Fruit fly (Drosophila melanogaster) whole organism, embryonic: ENCODE results near the gene CG32447.

ENCODE experiments used
- Aef1 ChIP-seq: fragments of 200-800 bp; sonication (Bioruptor generic); IDR thresholded peaks from 3 replicates; pipeline ENCODE4 v1.3.6; 2022; ENCODE audit warnings: missing biosample characterization, missing genetic modification characterization
- CG10543 ChIP-seq: fragments of 200-800 bp; sonication (Bioruptor generic); optimal IDR thresholded peaks from 3 replicates; lab custom pipeline; 2017; ENCODE audit warnings: missing biosample characterization, mild to moderate bottlenecking, missing genetic modification characterization, moderate library complexity
- CG11456 ChIP-seq: fragments of 200-800 bp; sonication (Bioruptor generic); IDR thresholded peaks from 3 replicates; pipeline ENCODE4 v1.3.6; 2022; ENCODE audit warnings: missing biosample characterization, missing genetic modification characterization
- CG12155 ChIP-seq: fragments of 200-800 bp; sonication (Bioruptor generic); optimal IDR thresholded peaks from 3 replicates; lab custom pipeline; 2016; ENCODE audit warnings: missing biosample characterization, missing genetic modification characterization
- CG12219 ChIP-seq: fragments of 200-800 bp; sonication (Bioruptor generic); optimal IDR thresholded peaks from 3 replicates; lab custom pipeline; 2018; ENCODE audit warnings: missing biosample characterization, mild to moderate bottlenecking, missing genetic modification characterization
- CG13775 ChIP-seq: fragments of 200-800 bp; sonication (Bioruptor generic); optimal IDR thresholded peaks from 3 replicates; lab custom pipeline; 2017; ENCODE audit warnings: missing biosample characterization, mild to moderate bottlenecking, missing genetic modification characterization
- CG16779 ChIP-seq: fragments of 200-800 bp; sonication (Bioruptor generic); IDR thresholded peaks from 2 replicates; pipeline ENCODE4 v1.3.6; 2022; ENCODE audit warnings: missing biosample characterization, missing genetic modification characterization
- CG16863 ChIP-seq: fragments of 200-800 bp; sonication (Bioruptor generic); optimal IDR thresholded peaks from 3 replicates; lab custom pipeline; 2016; ENCODE audit warnings: missing biosample characterization, missing genetic modification characterization
- CG17568 ChIP-seq: fragments of 200-800 bp; sonication (Bioruptor generic); optimal IDR thresholded peaks from 2 replicates; lab custom pipeline; 2018; ENCODE audit warnings: missing biosample characterization, mild to moderate bottlenecking, missing genetic modification characterization, moderate library complexity
- CG2712 ChIP-seq: fragments of 200-800 bp; optimal IDR thresholded peaks from 3 replicates; lab custom pipeline; 2019; ENCODE audit warnings: missing biosample characterization, mild to moderate bottlenecking, missing genetic modification characterization, moderate library complexity
- CG31365 ChIP-seq: fragments of 200-800 bp; sonication (Bioruptor generic); optimal IDR thresholded peaks from 2 replicates; lab custom pipeline; 2018; ENCODE audit warnings: missing biosample characterization, mild to moderate bottlenecking, missing genetic modification characterization
- CG4404 ChIP-seq: fragments of 200-800 bp; sonication (Bioruptor generic); IDR thresholded peaks from 2 replicates; pipeline ENCODE4 v1.3.6; 2022; ENCODE audit warnings: missing biosample characterization, missing genetic modification characterization
- CG4730 ChIP-seq: fragments of 200-800 bp; sonication (Bioruptor generic); IDR thresholded peaks from 2 replicates; pipeline ENCODE4 v1.3.6; 2022; ENCODE audit warnings: missing biosample characterization, missing genetic modification characterization
- CG5180 ChIP-seq: fragments of 200-800 bp; sonication (Bioruptor generic); optimal IDR thresholded peaks from 3 replicates; lab custom pipeline; 2017; ENCODE audit warnings: missing biosample characterization, missing genetic modification characterization, mild to moderate bottlenecking, moderate library complexity, missing genetic modification reagents
- CG8281 ChIP-seq: fragments of 200-800 bp; sonication (Bioruptor generic); optimal IDR thresholded peaks from 2 replicates; lab custom pipeline; 2018; ENCODE audit warnings: missing biosample characterization, mild to moderate bottlenecking, missing genetic modification characterization, moderate library complexity
- CG9215 ChIP-seq: fragments of 200-800 bp; sonication (Bioruptor generic); IDR thresholded peaks from 2 replicates; pipeline ENCODE4 v1.3.6; 2022; ENCODE audit warnings: missing biosample characterization, missing genetic modification characterization
- CG9437 ChIP-seq: fragments of 200-800 bp; sonication (Bioruptor generic); optimal IDR thresholded peaks from 2 replicates; lab custom pipeline; 2018; ENCODE audit warnings: missing biosample characterization, mild to moderate bottlenecking, missing genetic modification characterization
- CTCF ChIP-seq: fragments of 200-800 bp; sonication (Bioruptor generic); optimal IDR thresholded peaks from 2 replicates; lab custom pipeline; 2017; ENCODE audit warnings: missing biosample characterization, mild to moderate bottlenecking, missing genetic modification characterization, moderate library complexity
- D ChIP-seq, 2 experiments: fragments of 200-800 bp in 1 of 2; fragments of >200 bp in 1 of 2; sonication (Bioruptor generic) in 1 of 2; optimal IDR thresholded peaks; 2 replicates in 1 of 2; 3 replicates in 1 of 2; lab custom pipeline; 2017; ENCODE audit warnings: mild to moderate bottlenecking in 1 of 2, missing biosample characterization in 1 of 2, missing genetic modification characterization in 1 of 2, missing genetic modification reagents in 1 of 2
- Dad ChIP-seq: fragments of 200-800 bp; sonication (Bioruptor generic); optimal IDR thresholded peaks from 3 replicates; lab custom pipeline; 2016; ENCODE audit warnings: missing biosample characterization, missing genetic modification characterization
- Dp ChIP-seq: fragments of 200-800 bp; sonication (Bioruptor generic); optimal IDR thresholded peaks from 2 replicates; lab custom pipeline; 2018; ENCODE audit warnings: missing biosample characterization, mild to moderate bottlenecking, missing genetic modification characterization, moderate library complexity
- Drgx ChIP-seq: fragments of 200-800 bp; sonication (Bioruptor generic); IDR thresholded peaks from 2 replicates; pipeline ENCODE4 v1.3.6; 2022; ENCODE audit warnings: missing biosample characterization, missing genetic modification characterization
- Ets65A ChIP-seq: fragments of 200-800 bp; sonication (Bioruptor generic); peaks from one replicate; lab custom pipeline; 2016; ENCODE audit warnings: missing biosample characterization, missing genetic modification characterization
- Gsc ChIP-seq: fragments of 200-800 bp; sonication (Bioruptor generic); IDR thresholded peaks from 2 replicates; pipeline ENCODE4 v1.3.6; 2022; ENCODE audit warnings: missing biosample characterization, missing genetic modification characterization
- HLH3B ChIP-seq: fragments of 200-800 bp; sonication (Bioruptor generic); IDR thresholded peaks from 2 replicates; pipeline ENCODE4 v1.3.6; 2022; ENCODE audit warnings: missing biosample characterization, missing genetic modification characterization
- Mrtf ChIP-seq: fragments of 200-800 bp; sonication (Bioruptor generic); IDR thresholded peaks from 3 replicates; pipeline ENCODE4 v1.3.6; 2022; ENCODE audit warnings: missing biosample characterization, missing genetic modification characterization
- NC2α ChIP-seq: fragments of 200-800 bp; sonication (Bioruptor generic); optimal IDR thresholded peaks from 2 replicates; lab custom pipeline; 2016; ENCODE audit warnings: missing biosample characterization, missing genetic modification characterization
- Rx ChIP-seq: fragments of 200-800 bp; sonication (Bioruptor generic); IDR thresholded peaks from 2 replicates; pipeline ENCODE4 v1.3.6; 2022; ENCODE audit warnings: missing biosample characterization, missing genetic modification characterization
- Scr ChIP-seq: fragments of 200-800 bp; sonication (Bioruptor generic); IDR thresholded peaks from 2 replicates; pipeline ENCODE4 v1.3.6; 2022; ENCODE audit warnings: missing biosample characterization, missing genetic modification characterization; ENCODE audit not compliant: partially characterized antibody
- Six4 ChIP-seq: fragments of 200-800 bp; sonication (Bioruptor generic); optimal IDR thresholded peaks from 2 replicates; lab custom pipeline; 2016; ENCODE audit warnings: missing biosample characterization, missing genetic modification characterization
- aop ChIP-seq: fragments of 200-800 bp; sonication (Bioruptor generic); IDR thresholded peaks from 2 replicates; pipeline ENCODE4 v1.3.6; 2022; ENCODE audit warnings: missing biosample characterization, missing genetic modification characterization
- ato ChIP-seq: fragments of 200-800 bp; sonication (Bioruptor generic); IDR thresholded peaks from 2 replicates; pipeline ENCODE4 v1.3.6; 2022; ENCODE audit warnings: missing biosample characterization, missing genetic modification characterization; ENCODE audit not compliant: partially characterized antibody
- bigmax ChIP-seq: fragments of 200-800 bp; sonication (Bioruptor generic); optimal IDR thresholded peaks from 2 replicates; lab custom pipeline; 2018; ENCODE audit warnings: missing biosample characterization, mild to moderate bottlenecking, missing genetic modification characterization
- cg ChIP-seq: fragments of 200-800 bp; sonication (Bioruptor generic); optimal IDR thresholded peaks from 3 replicates; lab custom pipeline; 2019; ENCODE audit warnings: missing biosample characterization, mild to moderate bottlenecking, missing genetic modification characterization, moderate library complexity
- chif ChIP-seq, 2 experiments: fragments of 200-800 bp; sonication (Bioruptor generic); optimal IDR thresholded peaks; 3 replicates each; lab custom pipeline; 2016; ENCODE audit warnings: missing biosample characterization in 2 of 2, missing genetic modification characterization in 2 of 2
- ci ChIP-seq: fragments of 200-800 bp; sonication (Bioruptor generic); IDR thresholded peaks from 3 replicates; pipeline ENCODE4 v1.3.6; 2022; ENCODE audit warnings: missing biosample characterization, missing genetic modification characterization
- da ChIP-seq: fragments of 200-800 bp; sonication (Bioruptor generic); optimal IDR thresholded peaks from 2 replicates; lab custom pipeline; 2016; ENCODE audit warnings: missing biosample characterization, missing genetic modification characterization
- en ChIP-seq: fragments of 200-800 bp; sonication (Bioruptor generic); optimal IDR thresholded peaks from 2 replicates; lab custom pipeline; 2016; ENCODE audit warnings: missing biosample characterization, missing genetic modification characterization
- eyg ChIP-seq: fragments of 200-800 bp; sonication (Bioruptor generic); optimal IDR thresholded peaks from 3 replicates; lab custom pipeline; 2016; ENCODE audit warnings: missing biosample characterization, missing genetic modification characterization
- fd3F ChIP-seq: fragments of 200-800 bp; sonication (Bioruptor generic); optimal IDR thresholded peaks from 2 replicates; lab custom pipeline; 2018; ENCODE audit warnings: missing biosample characterization, mild to moderate bottlenecking, missing genetic modification characterization, moderate library complexity
- fu2 ChIP-seq: fragments of 200-800 bp; sonication (Bioruptor generic); optimal IDR thresholded peaks from 2 replicates; lab custom pipeline; 2016; ENCODE audit warnings: missing biosample characterization, missing genetic modification characterization
- gce ChIP-seq: fragments of 200-800 bp; sonication (Bioruptor generic); IDR thresholded peaks from 3 replicates; pipeline ENCODE4 v1.3.6; 2022; ENCODE audit warnings: missing biosample characterization, missing genetic modification characterization
- grau ChIP-seq: fragments of 200-800 bp; optimal IDR thresholded peaks from 3 replicates; lab custom pipeline; 2019; ENCODE audit warnings: missing biosample characterization, mild to moderate bottlenecking, missing genetic modification characterization, moderate library complexity
- ham ChIP-seq: fragments of 200-800 bp; sonication (Bioruptor generic); IDR thresholded peaks from 2 replicates; pipeline ENCODE4 v1.3.6; 2022; ENCODE audit warnings: missing biosample characterization, missing genetic modification characterization
- ind ChIP-seq: fragments of 200-800 bp; sonication (Bioruptor generic); optimal IDR thresholded peaks from 3 replicates; lab custom pipeline; 2016; ENCODE audit warnings: missing biosample characterization, missing genetic modification characterization
- inv ChIP-seq: fragments of 200-800 bp; sonication (Bioruptor generic); IDR thresholded peaks from 2 replicates; pipeline ENCODE4 v1.3.6; 2022; ENCODE audit warnings: missing biosample characterization, missing genetic modification characterization; ENCODE audit not compliant: partially characterized antibody
- kah ChIP-seq: fragments of 200-800 bp; sonication (Bioruptor generic); optimal IDR thresholded peaks from 2 replicates; lab custom pipeline; 2018; ENCODE audit warnings: missing biosample characterization, mild to moderate bottlenecking, missing genetic modification characterization
- klu ChIP-seq: fragments of 200-800 bp; sonication (Bioruptor generic); IDR thresholded peaks from 2 replicates; pipeline ENCODE4 v1.3.6; 2022; ENCODE audit warnings: missing biosample characterization, missing genetic modification characterization
- mam ChIP-seq: fragments of 200-800 bp; sonication (Bioruptor generic); optimal IDR thresholded peaks from 3 replicates; lab custom pipeline; 2016; ENCODE audit warnings: missing biosample characterization, missing genetic modification characterization
- otp ChIP-seq: fragments of 200-800 bp; sonication (Bioruptor generic); IDR thresholded peaks from 3 replicates; pipeline ENCODE4, ENCODE4 v1.3.6; 2022; ENCODE audit warnings: missing biosample characterization, missing genetic modification characterization
- pum ChIP-seq: fragments of 200-800 bp; sonication (Bioruptor generic); optimal IDR thresholded peaks from 2 replicates; lab custom pipeline; 2016; ENCODE audit warnings: missing biosample characterization, missing genetic modification characterization
- twi ChIP-seq: fragments of 200-800 bp; optimal IDR thresholded peaks from 2 replicates; lab custom pipeline; 2019; ENCODE audit warnings: missing biosample characterization, mild to moderate bottlenecking, missing genetic modification characterization, moderate library complexity

The CG32447 gene

dm6 chr3L:21640815-21641214 lies 65.3 kb downstream of the CG32447 start, which contains the start of gene Atox1 (continued):
- TF ChIP-seq Ets65A (GFP tag; lab: Kevin White, UChicago), result peak; percentile 83
- no peak for TF ChIP-seq CG4730 (GFP tag; lab: Robert Waterston, UW)
- peak; percentile 40 for TF ChIP-seq bigmax (GFP tag; lab: Kevin White, UChicago)
- TF ChIP-seq CG11456 (GFP tag; lab: Robert Waterston, UW), result peak; percentile 68; the same call in 2 of the 3 replicates
- TF ChIP-seq CG12219, result no peak
- no peak for TF ChIP-seq pum (GFP tag; lab: Kevin White, UChicago)
- TF ChIP-seq kah (GFP tag; lab: Kevin White, UChicago), result no peak
- peak; percentile 86 for TF ChIP-seq CTCF (GFP tag; lab: Kevin White, UChicago)
- peak; percentile 42 for TF ChIP-seq CG2712 (tag; lab: Kevin White, UChicago)
- TF ChIP-seq Dp (GFP tag; lab: Kevin White, UChicago), result peak; percentile 99
- TF ChIP-seq klu (GFP tag; lab: Robert Waterston, UW), result no peak
- TF ChIP-seq HLH3B, result peak; percentile 38; the same call in 1 of the 2 replicates
- TF ChIP-seq NC2α (GFP tag; lab: Kevin White, UChicago), result no peak
- peak; percentile 58 for TF ChIP-seq CG10543 (GFP tag; lab: Kevin White, UChicago)
- TF ChIP-seq Aef1, result no peak
- no peak for TF ChIP-seq Gsc (GFP tag; lab: Robert Waterston, UW)
- no peak for TF ChIP-seq Rx
- no peak for TF ChIP-seq CG16779 (GFP tag; lab: Robert Waterston, UW)
- TF ChIP-seq CG4404, result no peak
- no peak for TF ChIP-seq ham
- TF ChIP-seq ci (GFP tag; lab: Robert Waterston, UW), result peak; percentile 78; the same call in 2 of the 3 replicates
- peak; percentile 21 for TF ChIP-seq da (GFP tag; lab: Kevin White, UChicago)
- no peak for TF ChIP-seq twi (tag; lab: Kevin White, UChicago)
- no peak for TF ChIP-seq CG16863 (GFP tag; lab: Kevin White, UChicago)
- TF ChIP-seq CG5180 (GFP tag; lab: Kevin White, UChicago), result no peak
- no peak for TF ChIP-seq eyg (GFP tag; lab: Kevin White, UChicago)
- TF ChIP-seq cg, result no peak
- peak; percentile 29 for TF ChIP-seq CG31365
- TF ChIP-seq Scr (GFP tag; lab: Robert Waterston, UW), result 0 out of 2 replicates have a peak, but pooled peaks have one; percentile 16
- TF ChIP-seq fu2, result no peak
- TF ChIP-seq ato, result peak; percentile 24; the same call in 1 of the 2 replicates
- TF ChIP-seq Dad, result no peak
- TF ChIP-seq mam, result no peak
- no peak for TF ChIP-seq gce
- no peak for TF ChIP-seq inv (GFP tag; lab: Robert Waterston, UW)
- no peak for TF ChIP-seq Mrtf
- TF ChIP-seq CG9215, result no peak
- TF ChIP-seq ind (GFP tag; lab: Kevin White, UChicago), result no peak
- no peak for TF ChIP-seq en (GFP tag; lab: Kevin White, UChicago)
- TF ChIP-seq grau (tag; lab: Kevin White, UChicago), result peak; percentile 37
- no peak for TF ChIP-seq otp (GFP tag; lab: Robert Waterston, UW)
- TF ChIP-seq aop, result no peak
- TF ChIP-seq CG12155 (GFP tag; lab: Kevin White, UChicago), result peak; percentile 12
- peak; percentile 16 for TF ChIP-seq fd3F
- TF ChIP-seq CG8281, result no peak
- peak in 1 of 2 experiments; percentile 33 for TF ChIP-seq chif (GFP tag; optimal IDR thresholded peaks at IDR 0.05; lab: Kevin White, UChicago)
- no peak for TF ChIP-seq Six4
- TF ChIP-seq D (optimal IDR thresholded peaks at IDR 0.05; lab: Kevin White, UChicago), result no peak
- TF ChIP-seq D (GFP tag; optimal IDR thresholded peaks at IDR 0.05; lab: Kevin White, UChicago), result no peak
- no peak for TF ChIP-seq CG9437
- no peak for TF ChIP-seq CG13775 (GFP tag; lab: Kevin White, UChicago)
- no peak for TF ChIP-seq Drgx (GFP tag; lab: Robert Waterston, UW)
- no peak for TF ChIP-seq CG17568
